Fruit fly (Drosophila melanogaster) whole organism: Measurements from ENCODE around the gene IntS12.

Experiments used
- EcR ChIP-seq, 2 experiments: fragments of >200 bp; optimal IDR thresholded peaks; 2 replicates each; lab custom pipeline; 2017; ENCODE audit warnings: missing biosample characterization in 2 of 2, missing genetic modification characterization in 2 of 2, missing genetic modification reagents in 2 of 2
- psq ChIP-seq: fragments of >200 bp; optimal IDR thresholded peaks from 2 replicates; lab custom pipeline; 2017
- usp ChIP-seq: fragments of >200 bp; optimal IDR thresholded peaks from 2 replicates; lab custom pipeline; 2017; ENCODE audit warnings: missing biosample characterization, missing genetic modification characterization, mixed read lengths

DNA sequence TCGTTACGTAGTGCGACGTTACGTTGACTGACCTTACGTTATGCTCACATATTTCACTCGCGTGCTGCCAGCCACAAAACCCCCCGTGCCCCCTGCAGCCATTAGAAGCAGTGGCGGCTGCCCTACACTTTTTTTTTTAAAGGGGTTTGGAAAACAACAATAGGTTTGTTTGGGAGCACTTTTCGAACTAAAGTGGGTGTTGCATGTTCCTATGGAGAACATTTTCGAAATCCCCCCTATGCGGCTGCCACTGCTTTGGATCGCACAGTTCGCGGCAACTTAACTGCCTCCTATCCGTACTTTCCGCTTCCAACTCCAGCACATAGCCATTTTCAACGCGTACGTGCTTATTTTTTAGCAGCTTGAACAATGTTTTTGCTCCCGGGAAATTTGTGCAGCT lies 9.5 kb upstream of the IntS12 start:
- TF ChIP-seq EcR (GFP tag; optimal IDR thresholded peaks at IDR 0.05; lab: Kevin White, UChicago) (no peak), usp (GFP tag; lab: Kevin White, UChicago) (no peak), psq (lab: Kevin White, UChicago) (no peak)
